Fruit fly (Drosophila melanogaster): ENCODE results near the gene Ppi1.

The Ppi1 gene

dm6 chr3R:30107718-30108117, 21.2 kb downstream of the Ppi1 start:
- no peak for TF ChIP-seq Myc (optimal IDR thresholded peaks at IDR 0.05)

- TF ChIP-seq Sin3A (optimal IDR thresholded peaks at IDR 0.05) (no peak), ttk (optimal IDR thresholded peaks at IDR 0.05) (no peak), psq (optimal IDR thresholded peaks at IDR 0.05) (no peak), h (optimal IDR thresholded peaks at IDR 0.05) (no peak), Myc (optimal IDR thresholded peaks at IDR 0.05) (no peak), insv (optimal IDR thresholded peaks at IDR 0.05) (no peak)
Measured at dm6 chr3R:30106562-30106961, 22.4 kb downstream of the Ppi1 start.

DNA sequence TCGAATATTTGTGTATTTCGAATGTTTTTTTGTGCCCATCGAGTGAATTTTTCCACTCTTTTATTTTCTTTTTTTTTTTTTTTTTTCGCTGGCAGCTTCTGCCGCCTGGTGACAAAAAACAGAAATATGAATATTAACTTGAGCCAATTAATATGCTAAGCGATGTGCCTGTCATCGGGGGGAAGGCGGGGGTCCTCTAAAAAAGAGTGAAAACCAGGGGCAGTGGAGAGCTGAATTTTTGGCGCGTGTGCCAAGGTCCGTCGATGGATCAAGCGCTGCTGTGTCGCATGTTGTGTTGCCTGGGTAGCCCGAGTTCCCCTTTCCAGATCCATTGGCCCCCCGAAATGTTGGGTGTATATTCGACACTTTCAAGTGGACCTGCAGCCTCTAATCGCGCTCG, 23.1 kb downstream of the Ppi1 start:
- TF ChIP-seq ttk (optimal IDR thresholded peaks at IDR 0.05), result no peak
- TF ChIP-seq Myc (optimal IDR thresholded peaks at IDR 0.05), result no peak
- TF ChIP-seq Sin3A (optimal IDR thresholded peaks at IDR 0.05), result no peak
- no peak for TF ChIP-seq h (optimal IDR thresholded peaks at IDR 0.05)
- no peak for TF ChIP-seq insv (optimal IDR thresholded peaks at IDR 0.05)
- TF ChIP-seq psq (optimal IDR thresholded peaks at IDR 0.05), result no peak

DNA sequence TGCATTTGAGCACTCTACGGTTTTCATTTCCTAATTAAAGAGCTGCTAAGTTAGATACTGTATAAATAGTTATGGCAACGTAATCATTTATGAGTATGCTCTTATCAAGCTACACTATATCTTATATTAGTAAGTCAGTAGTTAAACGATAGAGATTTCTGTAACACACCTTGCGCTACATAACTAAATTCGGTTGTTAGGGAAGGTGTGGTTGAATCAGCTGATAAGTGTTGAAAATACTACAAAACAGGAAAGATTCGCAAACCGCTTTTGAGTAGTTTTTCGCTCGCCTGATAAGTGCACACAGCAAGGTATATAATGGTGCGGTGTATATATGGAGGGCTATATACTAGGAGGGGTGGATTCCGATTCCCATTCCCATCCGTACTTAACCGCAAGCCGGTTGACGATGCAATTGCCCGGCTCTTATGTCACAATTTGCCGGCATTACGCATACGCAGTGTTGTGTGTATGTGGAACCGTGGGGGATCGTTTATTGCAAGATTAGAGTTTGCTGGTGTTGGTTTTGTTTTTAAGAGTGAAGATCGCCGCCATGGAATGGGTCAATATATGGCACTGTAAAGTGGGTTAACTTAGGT, 23.9 kb downstream of the Ppi1 start:
- TF ChIP-seq psq (optimal IDR thresholded peaks at IDR 0.05) (no peak), insv (optimal IDR thresholded peaks at IDR 0.05) (no peak), h (optimal IDR thresholded peaks at IDR 0.05) (no peak), Sin3A (optimal IDR thresholded peaks at IDR 0.05) (no peak), ttk (optimal IDR thresholded peaks at IDR 0.05) (no peak), Myc (optimal IDR thresholded peaks at IDR 0.05) (no peak)

dm6 chr3R:30102806-30103619, 25.9 kb downstream of the Ppi1 start:
- TF ChIP-seq Myc (optimal IDR thresholded peaks at IDR 0.05), result no peak

dm6 chr3R:30101389-30101935, 27.5 kb downstream of the Ppi1 start:
- no peak for TF ChIP-seq ttk (optimal IDR thresholded peaks at IDR 0.05)
- TF ChIP-seq Myc (optimal IDR thresholded peaks at IDR 0.05), result no peak
- no peak for TF ChIP-seq psq (optimal IDR thresholded peaks at IDR 0.05)
- no peak for TF ChIP-seq h (optimal IDR thresholded peaks at IDR 0.05)

DNA sequence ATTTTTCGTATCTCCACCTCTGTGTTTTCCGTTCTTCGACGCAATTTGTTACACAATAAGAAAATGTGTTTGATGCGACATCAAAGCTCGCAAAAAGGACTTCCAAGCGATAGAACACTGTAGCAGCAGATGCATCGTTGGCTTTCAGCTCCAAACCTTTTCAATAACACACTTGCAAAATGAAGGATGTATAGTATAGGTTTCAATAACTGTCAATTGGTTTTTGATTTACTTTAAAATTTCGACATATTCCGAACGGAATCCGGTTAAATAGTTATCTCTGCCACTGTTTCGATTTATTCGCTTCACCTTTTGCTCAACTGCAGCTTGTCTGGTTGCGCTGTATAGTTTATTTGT, 28.0 kb downstream of the Ppi1 start:
- TF ChIP-seq ttk (optimal IDR thresholded peaks at IDR 0.05) (no peak), insv (optimal IDR thresholded peaks at IDR 0.05) (no peak), psq (optimal IDR thresholded peaks at IDR 0.05) (no peak), Myc (optimal IDR thresholded peaks at IDR 0.05) (no peak), h (optimal IDR thresholded peaks at IDR 0.05) (no peak), Sin3A (optimal IDR thresholded peaks at IDR 0.05) (no peak)

dm6 chr3R:30100325-30100975, 28.5 kb downstream of the Ppi1 start:
- TF ChIP-seq insv (optimal IDR thresholded peaks at IDR 0.05) (no peak), ttk (optimal IDR thresholded peaks at IDR 0.05) (no peak), Myc (optimal IDR thresholded peaks at IDR 0.05) (no peak), h (optimal IDR thresholded peaks at IDR 0.05) (no peak), Sin3A (optimal IDR thresholded peaks at IDR 0.05) (no peak), psq (optimal IDR thresholded peaks at IDR 0.05) (no peak)

DNA sequence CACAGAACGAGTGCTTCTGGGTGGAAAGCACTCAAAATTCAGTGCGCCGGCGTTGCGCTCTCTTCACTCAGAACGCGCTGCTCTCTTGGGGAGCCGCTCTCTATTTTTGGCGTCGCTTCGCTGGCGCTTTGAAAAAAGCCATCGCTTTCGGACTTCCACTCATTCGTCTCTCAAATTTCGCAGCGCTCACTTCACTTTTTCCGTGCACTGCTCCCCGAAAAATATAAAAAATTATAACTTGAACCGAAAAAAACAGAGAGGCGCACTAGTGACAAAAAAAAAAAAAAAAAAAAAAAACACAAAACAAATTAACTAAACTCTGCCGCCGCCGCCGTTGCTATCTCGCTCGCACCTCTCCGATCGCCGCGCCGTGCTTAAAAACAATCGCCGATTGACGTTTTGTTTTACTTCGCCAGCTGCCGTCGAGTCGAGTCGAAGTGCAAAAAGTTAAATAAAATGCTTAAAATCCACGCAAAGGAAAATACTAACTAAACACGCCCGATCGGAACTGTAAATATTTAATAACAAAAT, 29.5 kb downstream of the Ppi1 start:
- no peak for TF ChIP-seq ttk (optimal IDR thresholded peaks at IDR 0.05)
- no peak for TF ChIP-seq insv (optimal IDR thresholded peaks at IDR 0.05)
- TF ChIP-seq Sin3A (optimal IDR thresholded peaks at IDR 0.05), result no peak
- TF ChIP-seq psq (optimal IDR thresholded peaks at IDR 0.05), result no peak
- TF ChIP-seq Myc (optimal IDR thresholded peaks at IDR 0.05), result no peak
- no peak for TF ChIP-seq h (optimal IDR thresholded peaks at IDR 0.05)

DNA sequence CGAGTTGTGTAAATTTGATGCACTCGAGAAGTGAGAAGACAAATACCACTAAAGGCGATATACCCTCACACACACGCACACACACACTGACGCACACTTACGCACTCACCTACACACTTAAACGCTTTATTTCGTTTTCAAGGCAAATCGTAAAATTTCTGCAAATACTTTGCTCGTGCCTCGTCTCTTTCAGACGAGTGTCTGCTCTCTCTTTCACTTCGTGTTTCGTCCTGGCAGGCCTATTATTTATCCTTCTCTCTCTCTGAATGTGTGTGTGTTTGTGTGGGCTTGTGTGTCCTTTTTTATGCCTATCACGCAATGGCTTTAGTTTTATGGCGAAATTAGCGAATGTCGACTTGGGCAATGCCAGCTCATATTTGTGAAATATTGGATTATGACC, 30.7 kb downstream of the Ppi1 start:
- TF ChIP-seq insv (optimal IDR thresholded peaks at IDR 0.05), result no peak
- no peak for TF ChIP-seq Myc (optimal IDR thresholded peaks at IDR 0.05)
- no peak for TF ChIP-seq ttk (optimal IDR thresholded peaks at IDR 0.05)
- no peak for TF ChIP-seq psq (optimal IDR thresholded peaks at IDR 0.05)
- TF ChIP-seq Sin3A (optimal IDR thresholded peaks at IDR 0.05), result no peak
- no peak for TF ChIP-seq h (optimal IDR thresholded peaks at IDR 0.05)

- TF ChIP-seq Sin3A (optimal IDR thresholded peaks at IDR 0.05) (no peak), psq (optimal IDR thresholded peaks at IDR 0.05) (no peak), insv (optimal IDR thresholded peaks at IDR 0.05) (no peak), Myc (optimal IDR thresholded peaks at IDR 0.05) (no peak), ttk (optimal IDR thresholded peaks at IDR 0.05) (no peak), h (optimal IDR thresholded peaks at IDR 0.05) (no peak)
Measured at dm6 chr3R:30095855-30096254, 33.1 kb downstream of the Ppi1 start.

dm6 chr3R:30095381-30095780, 33.5 kb downstream of the Ppi1 start:
- TF ChIP-seq h (optimal IDR thresholded peaks at IDR 0.05) (no peak), Sin3A (optimal IDR thresholded peaks at IDR 0.05) (no peak), psq (optimal IDR thresholded peaks at IDR 0.05) (no peak), Myc (optimal IDR thresholded peaks at IDR 0.05) (no peak), insv (optimal IDR thresholded peaks at IDR 0.05) (no peak), ttk (optimal IDR thresholded peaks at IDR 0.05) (no peak)

Measured in Kc167 (cell line).